Fruit fly (Drosophila melanogaster) whole organism, embryonic: ENCODE results near the gene CG32354.

Experiments
- Bdp1 ChIP-seq: fragments of 200-800 bp; sonication (Bioruptor generic); optimal IDR thresholded peaks from 3 replicates; lab custom pipeline; 2016; ENCODE audit warnings: missing biosample characterization, missing genetic modification characterization
- Bgb ChIP-seq: fragments of 200-800 bp; sonication (Bioruptor generic); IDR thresholded peaks from 2 replicates; pipeline ENCODE4 v1.3.6; 2022; ENCODE audit warnings: missing biosample characterization, missing genetic modification characterization; ENCODE audit not compliant: partially characterized antibody
- CG10366 ChIP-seq: fragments of 200-800 bp; sonication (Bioruptor generic); IDR thresholded peaks from 2 replicates; pipeline ENCODE4 v1.3.6; 2022; ENCODE audit warnings: missing biosample characterization, missing genetic modification characterization
- CG12744 ChIP-seq: fragments of 200-800 bp; sonication (Bioruptor generic); optimal IDR thresholded peaks from 2 replicates; lab custom pipeline; 2016; ENCODE audit warnings: missing biosample characterization, missing genetic modification characterization
- CG14965 ChIP-seq: fragments of 200-800 bp; sonication (Bioruptor generic); optimal IDR thresholded peaks from 2 replicates; lab custom pipeline; 2016; ENCODE audit warnings: missing biosample characterization, missing genetic modification characterization, borderline replicate concordance
- CG15011 ChIP-seq: fragments of 200-800 bp; sonication (Bioruptor generic); optimal IDR thresholded peaks from 3 replicates; lab custom pipeline; 2018; ENCODE audit warnings: missing biosample characterization, mild to moderate bottlenecking, missing genetic modification characterization
- CG1603 ChIP-seq: fragments of 200-800 bp; sonication (Bioruptor generic); optimal IDR thresholded peaks from 2 replicates; lab custom pipeline; 2019; ENCODE audit warnings: missing biosample characterization, mild to moderate bottlenecking, missing genetic modification characterization, moderate library complexity
- CG16813 ChIP-seq: fragments of 200-800 bp; sonication (Bioruptor generic); IDR thresholded peaks from 3 replicates; pipeline ENCODE4 v1.3.6; 2022; ENCODE audit warnings: missing biosample characterization, missing genetic modification characterization; ENCODE audit not compliant: partially characterized antibody
- CG17361 ChIP-seq: fragments of 200-800 bp; sonication (Bioruptor generic); IDR thresholded peaks from 3 replicates; pipeline ENCODE4 v1.3.6; 2022; ENCODE audit warnings: missing biosample characterization, missing genetic modification characterization
- CG18011 ChIP-seq: fragments of 200-800 bp; sonication (Bioruptor generic); optimal IDR thresholded peaks from 2 replicates; lab custom pipeline; 2017; ENCODE audit warnings: missing biosample characterization, missing genetic modification characterization, mild to moderate bottlenecking, moderate library complexity, missing genotype
- CG3163 ChIP-seq: fragments of 200-800 bp; sonication (Bioruptor generic); optimal IDR thresholded peaks from 3 replicates; lab custom pipeline; 2016; ENCODE audit warnings: missing biosample characterization, missing genetic modification characterization
- CG3407 ChIP-seq: fragments of 200-800 bp; sonication (Bioruptor generic); optimal IDR thresholded peaks from 2 replicates; lab custom pipeline; 2018; ENCODE audit warnings: missing biosample characterization, mild to moderate bottlenecking, missing genetic modification characterization
- CG3726 ChIP-seq: fragments of 200-800 bp; sonication (Bioruptor generic); IDR thresholded peaks from 3 replicates; pipeline ENCODE4, ENCODE4 v1.3.6; 2022; ENCODE audit warnings: missing biosample characterization, missing genetic modification characterization
- CG5245 ChIP-seq: fragments of 200-800 bp; sonication (Bioruptor generic); optimal IDR thresholded peaks from 3 replicates; lab custom pipeline; 2016; ENCODE audit warnings: missing biosample characterization, missing genetic modification characterization
- CG7928 ChIP-seq: fragments of 200-800 bp; sonication (Bioruptor generic); optimal IDR thresholded peaks from 2 replicates; lab custom pipeline; 2017; ENCODE audit warnings: missing biosample characterization, mild to moderate bottlenecking, missing genetic modification characterization
- CG9437 ChIP-seq: fragments of 200-800 bp; sonication (Bioruptor generic); optimal IDR thresholded peaks from 2 replicates; lab custom pipeline; 2018; ENCODE audit warnings: missing biosample characterization, mild to moderate bottlenecking, missing genetic modification characterization
- D19A ChIP-seq: fragments of 200-800 bp; optimal IDR thresholded peaks from 3 replicates; lab custom pipeline; 2019; ENCODE audit warnings: missing biosample characterization, mild to moderate bottlenecking, missing genetic modification characterization, moderate library complexity
- Fer1 ChIP-seq: fragments of 200-800 bp; sonication (Bioruptor generic); optimal IDR thresholded peaks from 2 replicates; lab custom pipeline; 2017; ENCODE audit warnings: missing biosample characterization, mild to moderate bottlenecking, missing genetic modification characterization
- Fer2 ChIP-seq: fragments of 200-800 bp; sonication (Bioruptor generic); optimal IDR thresholded peaks from 2 replicates; lab custom pipeline; 2018; ENCODE audit warnings: missing biosample characterization, mild to moderate bottlenecking, missing genetic modification characterization, moderate library complexity
- GATAe ChIP-seq: fragments of 200-800 bp; sonication (Bioruptor generic); conservative IDR thresholded peaks from 2 replicates; pipeline ENCODE4 v1.3.6; 2022; ENCODE audit warnings: missing biosample characterization, missing genetic modification characterization
- H2.0 ChIP-seq: fragments of 200-800 bp; sonication (Bioruptor generic); IDR thresholded peaks from 2 replicates; pipeline ENCODE4 v1.3.6; 2022; ENCODE audit warnings: missing biosample characterization, missing genetic modification characterization
- HHEX ChIP-seq: fragments of 200-800 bp; sonication (Bioruptor generic); optimal IDR thresholded peaks from 3 replicates; lab custom pipeline; 2017; ENCODE audit warnings: missing biosample characterization, mild to moderate bottlenecking, missing genetic modification characterization, missing genetic modification reagents
- HLHmδ ChIP-seq: fragments of 200-800 bp; sonication (Bioruptor generic); optimal IDR thresholded peaks from 2 replicates; lab custom pipeline; 2018; ENCODE audit warnings: missing biosample characterization, mild to moderate bottlenecking, missing genetic modification characterization, moderate library complexity
- Hey ChIP-seq: fragments of 200-800 bp; sonication (Bioruptor generic); optimal IDR thresholded peaks from 3 replicates; lab custom pipeline; 2018; ENCODE audit warnings: missing biosample characterization, mild to moderate bottlenecking, missing genetic modification characterization
- Kr ChIP-seq: fragments of 200-800 bp; sonication (Bioruptor generic); optimal IDR thresholded peaks from 2 replicates; lab custom pipeline; 2017; ENCODE audit warnings: missing biosample characterization, mild to moderate bottlenecking, missing genetic modification characterization
- Pdp1 ChIP-seq, 2 experiments: fragments of 200-800 bp; sonication (Bioruptor generic); optimal IDR thresholded peaks; 3 replicates each; lab custom pipeline; 2016; ENCODE audit warnings: missing biosample characterization in 2 of 2, missing genetic modification characterization in 2 of 2, mild to moderate bottlenecking in 1 of 2, moderate library complexity in 1 of 2
- Ravus ChIP-seq: fragments of 200-800 bp; sonication (Bioruptor generic); IDR thresholded peaks from 2 replicates; pipeline ENCODE4 v1.3.6; 2022; ENCODE audit warnings: missing biosample characterization, missing genetic modification characterization
- Vsx1 ChIP-seq: fragments of 200-800 bp; sonication (Bioruptor generic); optimal IDR thresholded peaks from 2 replicates; lab custom pipeline; 2017; ENCODE audit warnings: missing biosample characterization, mild to moderate bottlenecking, missing genetic modification characterization, missing genetic modification reagents
- ab ChIP-seq: fragments of 200-800 bp; sonication (Bioruptor generic); optimal IDR thresholded peaks from 2 replicates; lab custom pipeline; 2016; ENCODE audit warnings: missing biosample characterization, missing genetic modification characterization
- ara ChIP-seq: fragments of 200-800 bp; sonication (Bioruptor generic); IDR thresholded peaks from 2 replicates; pipeline ENCODE4 v1.3.6; 2022; ENCODE audit warnings: missing biosample characterization, missing genetic modification characterization
- chm ChIP-seq: fragments of 200-800 bp; sonication (Bioruptor generic); IDR thresholded peaks from 2 replicates; pipeline ENCODE4 v1.3.6; 2022; ENCODE audit warnings: missing biosample characterization, missing genetic modification characterization
- croc ChIP-seq: fragments of 200-800 bp; sonication (Bioruptor generic); conservative IDR thresholded peaks from 3 replicates; pipeline ENCODE4 v1.3.6; 2022; ENCODE audit warnings: missing biosample characterization, missing genetic modification characterization
- cwo ChIP-seq: fragments of 200-800 bp; sonication (Bioruptor generic); optimal IDR thresholded peaks from 3 replicates; lab custom pipeline; 2017; ENCODE audit warnings: missing biosample characterization, missing genetic modification characterization, mild to moderate bottlenecking, moderate library complexity, missing genetic modification reagents
- danr ChIP-seq: fragments of 200-800 bp; sonication (Bioruptor generic); IDR thresholded peaks from 2 replicates; pipeline ENCODE4 v1.3.6; 2022; ENCODE audit warnings: missing biosample characterization, missing genetic modification characterization
- dati ChIP-seq: fragments of 200-800 bp; sonication (Bioruptor generic); IDR thresholded peaks from 2 replicates; pipeline ENCODE4 v1.3.6; 2022; ENCODE audit warnings: missing biosample characterization, missing genetic modification characterization
- dimm ChIP-seq: fragments of 200-800 bp; sonication (Bioruptor generic); IDR thresholded peaks from 2 replicates; pipeline ENCODE4 v1.3.6; 2022; ENCODE audit warnings: missing biosample characterization, missing genetic modification characterization
- dmrt99B ChIP-seq: fragments of 200-800 bp; sonication (Bioruptor generic); optimal IDR thresholded peaks from 2 replicates; lab custom pipeline; 2018; ENCODE audit warnings: missing biosample characterization, mild to moderate bottlenecking, missing genetic modification characterization, moderate library complexity
- exex ChIP-seq: fragments of 200-800 bp; sonication (Bioruptor generic); optimal IDR thresholded peaks from 4 replicates; lab custom pipeline; 2018; ENCODE audit warnings: missing biosample characterization, mild to moderate bottlenecking, missing genetic modification characterization, moderate library complexity
- eyg ChIP-seq: fragments of 200-800 bp; sonication (Bioruptor generic); optimal IDR thresholded peaks from 3 replicates; lab custom pipeline; 2016; ENCODE audit warnings: missing biosample characterization, missing genetic modification characterization
- gro ChIP-seq: fragments of 200-800 bp; sonication (Bioruptor generic); optimal IDR thresholded peaks from 2 replicates; lab custom pipeline; 2016; ENCODE audit warnings: missing biosample characterization, missing genetic modification characterization
- her ChIP-seq: fragments of 200-800 bp; sonication (Bioruptor generic); optimal IDR thresholded peaks from 2 replicates; lab custom pipeline; 2016; ENCODE audit warnings: missing biosample characterization, missing genetic modification characterization
- lbe ChIP-seq: fragments of 200-800 bp; sonication (Bioruptor generic); optimal IDR thresholded peaks from 2 replicates; lab custom pipeline; 2016; ENCODE audit warnings: missing biosample characterization, mild to moderate bottlenecking, missing genetic modification characterization
- maf-S ChIP-seq: fragments of 200-800 bp; sonication (Bioruptor generic); optimal IDR thresholded peaks from 2 replicates; lab custom pipeline; 2016; ENCODE audit warnings: missing biosample characterization, missing genetic modification characterization
- mam ChIP-seq: fragments of 200-800 bp; sonication (Bioruptor generic); optimal IDR thresholded peaks from 3 replicates; lab custom pipeline; 2016; ENCODE audit warnings: missing biosample characterization, missing genetic modification characterization
- oc ChIP-seq: fragments of 200-800 bp; sonication (Bioruptor generic); optimal IDR thresholded peaks from 2 replicates; lab custom pipeline; 2018; ENCODE audit warnings: missing biosample characterization, mild to moderate bottlenecking, missing genetic modification characterization, moderate library complexity
- odd ChIP-seq: fragments of 200-800 bp; sonication (Bioruptor generic); optimal IDR thresholded peaks from 2 replicates; lab custom pipeline; 2017; ENCODE audit warnings: missing biosample characterization, mild to moderate bottlenecking, missing genetic modification characterization
- sens-2 ChIP-seq: fragments of 200-800 bp; sonication (Bioruptor generic); IDR thresholded peaks from 2 replicates; pipeline ENCODE4 v1.3.6; 2022; ENCODE audit warnings: missing biosample characterization, missing genetic modification characterization
- shn ChIP-seq: fragments of 200-800 bp; sonication (Bioruptor generic); optimal IDR thresholded peaks from 3 replicates; lab custom pipeline; 2016; ENCODE audit warnings: missing biosample characterization, missing genetic modification characterization
- zfh2 ChIP-seq: fragments of 200-800 bp; sonication (Bioruptor generic); optimal IDR thresholded peaks from 2 replicates; lab custom pipeline; 2016; ENCODE audit warnings: missing biosample characterization, missing genetic modification characterization

The CG32354 gene

dm6 chr3L:8449800-8450690, 28.0 kb upstream of the CG32354 start, which contains the start of gene Gug (continued):
- no peak for TF ChIP-seq Bdp1
- TF ChIP-seq CG3726 (GFP tag; lab: Robert Waterston, UW) = no peak
- TF ChIP-seq CG7928 (GFP tag; lab: Kevin White, UChicago) = no peak
- TF ChIP-seq sens-2 (GFP tag; lab: Robert Waterston, UW) = no peak
- no peak for TF ChIP-seq shn (GFP tag; lab: Kevin White, UChicago)
- no peak for TF ChIP-seq GATAe (GFP tag; lab: Robert Waterston, UW)
- TF ChIP-seq CG18011 (GFP tag; lab: Kevin White, UChicago) = peak; percentile 97
- no peak for TF ChIP-seq HHEX (GFP tag; lab: Kevin White, UChicago)
- no peak for TF ChIP-seq mam
- TF ChIP-seq Hey (tag; lab: Kevin White, UChicago) = no peak
- no peak for TF ChIP-seq CG10366 (GFP tag; lab: Robert Waterston, UW)
- peak; percentile 62 for TF ChIP-seq Fer1 (GFP tag; lab: Kevin White, UChicago)
- peak; percentile 12 for TF ChIP-seq Vsx1
- TF ChIP-seq zfh2 (GFP tag; lab: Kevin White, UChicago) = no peak
- 0 out of 2 replicates have a peak, but pooled peaks have one; percentile 40 for TF ChIP-seq ara (GFP tag; lab: Robert Waterston, UW)
- TF ChIP-seq H2.0 = no peak
- no peak for TF ChIP-seq croc (GFP tag; lab: Robert Waterston, UW)
- no peak for TF ChIP-seq dimm (GFP tag; lab: Robert Waterston, UW)
- no peak; the same call in 2 of the 3 replicates for TF ChIP-seq CG16813 (GFP tag; lab: Robert Waterston, UW)
- no peak for TF ChIP-seq Fer2
- TF ChIP-seq CG3163 (GFP tag; lab: Kevin White, UChicago) = peak; percentile 67
- peak; percentile 40 for TF ChIP-seq CG1603
- 0 out of 2 replicates have a peak, but pooled peaks have one; percentile 25 for TF ChIP-seq dati (GFP tag; lab: Robert Waterston, UW)
- no peak for TF ChIP-seq oc (tag; lab: Kevin White, UChicago)
- peak; percentile 25; the same call in 1 of the 2 replicates for TF ChIP-seq Bgb (GFP tag; lab: Robert Waterston, UW)
- no peak for TF ChIP-seq CG9437 (GFP tag; lab: Kevin White, UChicago)
- no peak for TF ChIP-seq CG3407 (GFP tag; lab: Kevin White, UChicago)
- no peak for TF ChIP-seq ab
- TF ChIP-seq Pdp1 (GFP tag; optimal IDR thresholded peaks at IDR 0.05; lab: Kevin White, UChicago) = no peak
- TF ChIP-seq maf-S (GFP tag; lab: Kevin White, UChicago) = no peak
- no peak for TF ChIP-seq dmrt99B
- no peak for TF ChIP-seq CG14965 (GFP tag; lab: Kevin White, UChicago)
- peak; percentile 73 for TF ChIP-seq chm
- no peak for TF ChIP-seq CG17361 (GFP tag; lab: Robert Waterston, UW)
- TF ChIP-seq danr (GFP tag; lab: Robert Waterston, UW) = no peak
- TF ChIP-seq CG5245 (GFP tag; lab: Kevin White, UChicago) = no peak
- no peak for TF ChIP-seq eyg
- TF ChIP-seq D19A (tag; lab: Kevin White, UChicago) = peak; percentile 45
- TF ChIP-seq odd (GFP tag; lab: Kevin White, UChicago) = no peak
- no peak for TF ChIP-seq Ravus (GFP tag; lab: Robert Waterston, UW)
- no peak for TF ChIP-seq her (GFP tag; lab: Kevin White, UChicago)
- no peak for TF ChIP-seq gro (GFP tag; lab: Kevin White, UChicago)
- TF ChIP-seq cwo (GFP tag; lab: Kevin White, UChicago) = no peak
- TF ChIP-seq CG15011 (GFP tag; lab: Kevin White, UChicago) = no peak
- no peak for TF ChIP-seq CG12744 (GFP tag; lab: Kevin White, UChicago)
- no peak for TF ChIP-seq Kr
- no peak for TF ChIP-seq lbe (GFP tag; lab: Kevin White, UChicago)
- TF ChIP-seq HLHmδ = peak; percentile 40
- no peak for TF ChIP-seq exex
